Fruit fly (Drosophila melanogaster) whole organism, embryonic: ENCODE measurements around the gene scramb2.
A peak's percentile ranks its signal among the peaks of the same experiment; 100 is the strongest.

Experiments used
- Atf3 ChIP-seq: fragments of 200-800 bp; sonication (Bioruptor generic); optimal IDR thresholded peaks from 3 replicates; lab custom pipeline; 2016; ENCODE audit warnings: missing biosample characterization, missing genetic modification characterization
- Bdp1 ChIP-seq: fragments of 200-800 bp; sonication (Bioruptor generic); optimal IDR thresholded peaks from 3 replicates; lab custom pipeline; 2016; ENCODE audit warnings: missing biosample characterization, missing genetic modification characterization
- CG10431 ChIP-seq: fragments of 200-800 bp; sonication (Bioruptor generic); optimal IDR thresholded peaks from 3 replicates; lab custom pipeline; 2018; ENCODE audit warnings: missing biosample characterization, mild to moderate bottlenecking, missing genetic modification characterization
- CG10959 ChIP-seq: fragments of 200-800 bp; sonication (Bioruptor generic); IDR thresholded peaks from 2 replicates; pipeline ENCODE4 v1.3.6; 2022; ENCODE audit warnings: missing biosample characterization, missing genetic modification characterization
- CG10979 ChIP-seq: fragments of 200-800 bp; sonication (Bioruptor generic); optimal IDR thresholded peaks from 2 replicates; lab custom pipeline; 2018; ENCODE audit warnings: missing biosample characterization, mild to moderate bottlenecking, missing genetic modification characterization, moderate library complexity
- CG11247 ChIP-seq: fragments of 200-800 bp; sonication (Bioruptor generic); IDR thresholded peaks from 2 replicates; pipeline ENCODE4 v1.3.6; 2022; ENCODE audit warnings: missing biosample characterization, missing genetic modification characterization
- CG12236 ChIP-seq: fragments of 200-800 bp; sonication (Bioruptor generic); optimal IDR thresholded peaks from 2 replicates; lab custom pipeline; 2016; ENCODE audit warnings: missing biosample characterization, missing genetic modification characterization
- CG13624 ChIP-seq: fragments of 200-800 bp; sonication (Bioruptor generic); optimal IDR thresholded peaks from 2 replicates; lab custom pipeline; 2016; ENCODE audit warnings: missing biosample characterization, missing genetic modification characterization
- CG17385 ChIP-seq: fragments of 200-800 bp; sonication (Bioruptor generic); optimal IDR thresholded peaks from 3 replicates; lab custom pipeline; 2018; ENCODE audit warnings: missing biosample characterization, mild to moderate bottlenecking, missing genetic modification characterization
- CG17912 ChIP-seq: fragments of 200-800 bp; sonication (Bioruptor generic); optimal IDR thresholded peaks from 2 replicates; lab custom pipeline; 2018; ENCODE audit warnings: missing biosample characterization, mild to moderate bottlenecking, missing genetic modification characterization
- CG2116 ChIP-seq: fragments of 200-800 bp; sonication (Bioruptor generic); optimal IDR thresholded peaks from 3 replicates; lab custom pipeline; 2018; ENCODE audit warnings: missing biosample characterization, mild to moderate bottlenecking, missing genetic modification characterization
- CG2202 ChIP-seq: fragments of 200-800 bp; sonication (Bioruptor generic); optimal IDR thresholded peaks from 2 replicates; lab custom pipeline; 2018; ENCODE audit warnings: missing biosample characterization, mild to moderate bottlenecking, missing genetic modification characterization
- CG31388 ChIP-seq: fragments of 200-800 bp; sonication (Bioruptor generic); optimal IDR thresholded peaks from 2 replicates; lab custom pipeline; 2016; ENCODE audit warnings: missing biosample characterization, missing genetic modification characterization
- CG32772 ChIP-seq: fragments of 200-800 bp; sonication (Bioruptor generic); IDR thresholded peaks from 2 replicates; pipeline ENCODE4 v1.3.6; 2022; ENCODE audit warnings: missing biosample characterization, missing genetic modification characterization
- CG4424 ChIP-seq: fragments of 200-800 bp; sonication (Bioruptor generic); optimal IDR thresholded peaks from 3 replicates; lab custom pipeline; 2016; ENCODE audit warnings: missing biosample characterization, missing genetic modification characterization
- CG5245 ChIP-seq: fragments of 200-800 bp; sonication (Bioruptor generic); optimal IDR thresholded peaks from 3 replicates; lab custom pipeline; 2016; ENCODE audit warnings: missing biosample characterization, missing genetic modification characterization
- Dad ChIP-seq: fragments of 200-800 bp; sonication (Bioruptor generic); optimal IDR thresholded peaks from 3 replicates; lab custom pipeline; 2016; ENCODE audit warnings: missing biosample characterization, missing genetic modification characterization
- Deaf1 ChIP-seq: fragments of 200-800 bp; optimal IDR thresholded peaks from 3 replicates; lab custom pipeline; 2019; ENCODE audit warnings: missing biosample characterization, mild to moderate bottlenecking, missing genetic modification characterization, moderate library complexity
- Dek ChIP-seq: fragments of 200-800 bp; sonication (Bioruptor generic); optimal IDR thresholded peaks from 3 replicates; lab custom pipeline; 2019; ENCODE audit warnings: missing biosample characterization, mild to moderate bottlenecking, missing genetic modification characterization, moderate library complexity
- Dll ChIP-seq: fragments of 200-800 bp; sonication (Bioruptor generic); IDR thresholded peaks from 4 replicates; pipeline ENCODE4 v1.3.6; 2022; ENCODE audit warnings: missing biosample characterization, missing genetic modification characterization; ENCODE audit not compliant: partially characterized antibody
- MTF-1 ChIP-seq: fragments of 200-800 bp; sonication (Bioruptor generic); optimal IDR thresholded peaks from 2 replicates; lab custom pipeline; 2018; ENCODE audit warnings: missing biosample characterization, mild to moderate bottlenecking, missing genetic modification characterization, borderline replicate concordance
- Rfx ChIP-seq: fragments of 200-800 bp; sonication (Bioruptor generic); IDR thresholded peaks from 2 replicates; pipeline ENCODE4 v1.3.6; 2022; ENCODE audit warnings: missing biosample characterization, missing genetic modification characterization
- Sin3A ChIP-seq: fragments of >200 bp; optimal IDR thresholded peaks from 2 replicates; lab custom pipeline; 2018
- Six4 ChIP-seq: fragments of 200-800 bp; sonication (Bioruptor generic); optimal IDR thresholded peaks from 2 replicates; lab custom pipeline; 2016; ENCODE audit warnings: missing biosample characterization, missing genetic modification characterization
- TFAM ChIP-seq: fragments of 200-800 bp; sonication (Bioruptor generic); optimal IDR thresholded peaks from 2 replicates; lab custom pipeline; 2017; ENCODE audit warnings: missing biosample characterization, missing genetic modification characterization, inconsistent platforms
- bab2 ChIP-seq: fragments of 200-800 bp; sonication (Bioruptor generic); optimal IDR thresholded peaks from 2 replicates; lab custom pipeline; 2016; ENCODE audit warnings: missing biosample characterization, missing genetic modification characterization
- crc ChIP-seq: fragments of 200-800 bp; sonication (Bioruptor generic); optimal IDR thresholded peaks from 2 replicates; lab custom pipeline; 2016; ENCODE audit warnings: missing biosample characterization, missing genetic modification characterization
- dati ChIP-seq: fragments of 200-800 bp; sonication (Bioruptor generic); IDR thresholded peaks from 2 replicates; pipeline ENCODE4 v1.3.6; 2022; ENCODE audit warnings: missing biosample characterization, missing genetic modification characterization
- esg ChIP-seq: fragments of 200-800 bp; sonication (Bioruptor generic); conservative IDR thresholded peaks from 2 replicates; pipeline ENCODE4 v1.3.6; 2022; ENCODE audit warnings: missing biosample characterization, missing genetic modification characterization
- ftz-f1 ChIP-seq: fragments of 200-800 bp; sonication (Bioruptor generic); optimal IDR thresholded peaks from 2 replicates; lab custom pipeline; 2016; ENCODE audit warnings: missing biosample characterization, missing genetic modification characterization
- hbn ChIP-seq: fragments of 200-800 bp; sonication (Bioruptor generic); IDR thresholded peaks from 2 replicates; pipeline ENCODE4 v1.3.6; 2022; ENCODE audit warnings: missing biosample characterization, missing genetic modification characterization; ENCODE audit not compliant: partially characterized antibody
- lmd ChIP-seq: fragments of 200-800 bp; sonication (Bioruptor generic); IDR thresholded peaks from 2 replicates; pipeline ENCODE4 v1.3.6; 2022; ENCODE audit warnings: missing biosample characterization, missing genetic modification characterization
- lola ChIP-seq, 3 experiments: fragments of >200 bp in 2 of 3; fragments of 200-800 bp in 1 of 3; sonication (Bioruptor generic) in 1 of 3; optimal IDR thresholded peaks; 2 replicates each; lab custom pipeline; 2017 to 2019; ENCODE audit warnings: missing biosample characterization in 3 of 3, missing genetic modification characterization in 3 of 3, mild to moderate bottlenecking in 1 of 3, moderate library complexity in 1 of 3
- nom ChIP-seq: fragments of 200-800 bp; sonication (Bioruptor generic); optimal IDR thresholded peaks from 2 replicates; lab custom pipeline; 2017; ENCODE audit warnings: missing biosample characterization, missing genetic modification characterization, mild to moderate bottlenecking, moderate library complexity, missing genetic modification reagents
- oc ChIP-seq: fragments of 200-800 bp; sonication (Bioruptor generic); optimal IDR thresholded peaks from 2 replicates; lab custom pipeline; 2018; ENCODE audit warnings: missing biosample characterization, mild to moderate bottlenecking, missing genetic modification characterization, moderate library complexity
- sc ChIP-seq, 3 experiments: fragments of >200 bp in 2 of 3; fragments of 200-800 bp in 1 of 3; sonication (Bioruptor generic) in 1 of 3; optimal IDR thresholded peaks; 2 replicates in 2 of 3; 3 replicates in 1 of 3; lab custom pipeline; 2017; ENCODE audit warnings: mild to moderate bottlenecking in 1 of 3, missing biosample characterization in 1 of 3, missing genetic modification characterization in 1 of 3, missing genetic modification reagents in 1 of 3
- shn ChIP-seq: fragments of 200-800 bp; sonication (Bioruptor generic); optimal IDR thresholded peaks from 3 replicates; lab custom pipeline; 2016; ENCODE audit warnings: missing biosample characterization, missing genetic modification characterization
- sisA ChIP-seq: fragments of 200-800 bp; sonication (Bioruptor generic); IDR thresholded peaks from 2 replicates; pipeline ENCODE4 v1.3.6; 2022; ENCODE audit warnings: missing biosample characterization, missing genetic modification characterization
- sr ChIP-seq: fragments of 200-800 bp; sonication (Bioruptor generic); IDR thresholded peaks from 3 replicates; pipeline ENCODE4 v1.3.6; 2022; ENCODE audit warnings: missing biosample characterization, missing genetic modification characterization
- tll ChIP-seq, 2 experiments: fragments of 200-800 bp in 1 of 2; fragments of >200 bp in 1 of 2; sonication (Bioruptor generic) in 1 of 2; optimal IDR thresholded peaks; 2 replicates each; lab custom pipeline; 2017 to 2019; ENCODE audit warnings: missing biosample characterization in 2 of 2, missing genetic modification characterization in 2 of 2, mild to moderate bottlenecking in 1 of 2, moderate library complexity in 1 of 2
- trh ChIP-seq: fragments of 200-800 bp; sonication (Bioruptor generic); optimal IDR thresholded peaks from 2 replicates; lab custom pipeline; 2016; ENCODE audit warnings: missing biosample characterization, missing genetic modification characterization
- z ChIP-seq: fragments of 200-800 bp; sonication (Bioruptor generic); IDR thresholded peaks from 3 replicates; pipeline ENCODE4 v1.3.6; 2022; ENCODE audit warnings: missing biosample characterization, missing genetic modification characterization
- zen ChIP-seq: fragments of 200-800 bp; sonication (Bioruptor generic); optimal IDR thresholded peaks from 3 replicates; lab custom pipeline; 2018; ENCODE audit warnings: missing biosample characterization, mild to moderate bottlenecking, missing genetic modification characterization, moderate library complexity

The scramb2 gene

DNA sequence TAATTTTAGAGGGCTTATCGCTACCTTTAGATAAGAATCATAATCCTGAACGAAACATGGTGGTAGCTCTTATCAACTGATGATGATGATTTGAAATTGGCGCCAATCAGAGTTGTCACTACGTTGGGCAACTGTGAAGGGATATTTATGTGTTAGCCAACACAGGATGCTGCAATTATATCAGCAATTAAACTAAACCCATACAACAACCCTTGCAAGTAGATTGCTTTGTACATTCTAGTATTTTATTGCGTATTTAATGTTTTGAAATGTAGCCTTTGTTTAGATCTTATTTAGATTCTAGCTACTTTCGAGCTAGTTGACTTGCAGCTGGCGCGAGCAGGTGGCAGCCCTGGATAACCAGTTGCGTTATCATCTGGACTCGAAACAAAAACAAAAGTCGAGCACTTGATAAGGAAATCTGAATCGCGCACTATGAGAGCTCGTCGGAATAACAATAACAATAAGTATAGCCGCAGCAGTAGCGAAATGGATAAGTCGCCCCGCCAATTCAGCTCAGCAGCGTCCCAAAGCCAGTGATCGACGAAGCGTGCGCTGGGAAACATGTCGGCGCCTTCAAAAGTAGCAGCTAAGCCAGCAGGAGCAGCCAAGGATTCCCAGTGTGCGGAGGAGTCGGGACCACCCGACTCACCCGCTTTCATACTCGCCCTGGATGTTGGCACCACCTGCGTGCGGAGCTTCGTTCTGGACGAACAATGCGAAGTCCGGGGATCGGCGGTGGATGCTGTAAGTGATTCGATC, 5.7 kb upstream of the scramb2 start, which contains the start of gene CG1271 (continued):
- TF ChIP-seq CG2202 (tag; lab: Kevin White, UChicago) (no peak), CG10431 (GFP tag; lab: Kevin White, UChicago) (no peak), lmd (GFP tag; lab: Robert Waterston, UW) (peak; percentile 68), CG17912 (GFP tag; lab: Kevin White, UChicago) (no peak), CG12236 (GFP tag; lab: Kevin White, UChicago) (peak; percentile 46), Sin3A (lab: Kevin White, UChicago) (peak; percentile 82), CG5245 (peak; percentile 51), Dll (GFP tag; lab: Robert Waterston, UW) (peak; percentile 40; the same call in 2 of the 4 replicates), lola (GFP tag; optimal IDR thresholded peaks at IDR 0.05; lab: Kevin White, UChicago) (peak in 1 of 3 experiments; percentile 37), CG32772 (no peak), ftz-f1 (GFP tag; lab: Kevin White, UChicago) (no peak), TFAM (GFP tag; lab: Kevin White, UChicago) (no peak), Dek (peak; percentile 12), dati (no peak), CG11247 (peak; percentile 51), oc (tag; lab: Kevin White, UChicago) (no peak), trh (GFP tag; lab: Kevin White, UChicago) (no peak), Dad (GFP tag; lab: Kevin White, UChicago) (peak; percentile 83), CG10979 (tag; lab: Kevin White, UChicago) (peak; percentile 47), CG13624 (GFP tag; lab: Kevin White, UChicago) (peak; percentile 82), CG10959 (no peak), crc (peak; percentile 44), sc (optimal IDR thresholded peaks at IDR 0.05; lab: Kevin White, UChicago) (no peak), sc (GFP tag; optimal IDR thresholded peaks at IDR 0.05; lab: Kevin White, UChicago) (no peak), shn (GFP tag; lab: Kevin White, UChicago) (peak; percentile 65), sisA (GFP tag; lab: Robert Waterston, UW) (peak; percentile 55), Rfx (peak; percentile 76), CG31388 (peak; percentile 33), bab2 (peak; percentile 72), zen (tag; lab: Kevin White, UChicago) (peak; percentile 82), CG17385 (GFP tag; lab: Kevin White, UChicago) (peak; percentile 36), nom (GFP tag; lab: Kevin White, UChicago) (peak; percentile 52), Atf3 (GFP tag; lab: Kevin White, UChicago) (peak; percentile 12), MTF-1 (GFP tag; lab: Kevin White, UChicago) (no peak), Deaf1 (tag; lab: Kevin White, UChicago) (peak; percentile 55), esg (GFP tag; lab: Robert Waterston, UW) (peak; percentile 45), Six4 (peak; percentile 49), CG2116 (peak; percentile 92), sr (GFP tag; lab: Robert Waterston, UW) (no peak), Bdp1 (GFP tag; lab: Kevin White, UChicago) (peak; percentile 28), tll (GFP tag; optimal IDR thresholded peaks at IDR 0.05; lab: Kevin White, UChicago) (peak; percentile 29 to 81), z (GFP tag; lab: Robert Waterston, UW) (no peak), hbn (GFP tag; lab: Robert Waterston, UW) (no peak), CG4424 (GFP tag; lab: Kevin White, UChicago) (peak; percentile 56)
